Fruit fly (Drosophila melanogaster) whole organism, embryonic: Measurements from ENCODE around the gene Arc42.

Experiments
- Abd-B ChIP-seq: fragments of 200-800 bp; sonication (Bioruptor generic); optimal IDR thresholded peaks from 2 replicates; lab custom pipeline; 2018; ENCODE audit warnings: missing biosample characterization, mild to moderate bottlenecking, missing genetic modification characterization, moderate library complexity
- YL-1 ChIP-seq: fragments of 200-800 bp; sonication (Bioruptor generic); optimal IDR thresholded peaks from 3 replicates; lab custom pipeline; 2017; ENCODE audit warnings: missing biosample characterization, mild to moderate bottlenecking, missing genetic modification characterization
- amos ChIP-seq: fragments of 200-800 bp; sonication (Bioruptor generic); IDR thresholded peaks from 2 replicates; pipeline ENCODE4 v1.3.6; 2022; ENCODE audit warnings: missing biosample characterization, missing genetic modification characterization; ENCODE audit not compliant: partially characterized antibody
- da ChIP-seq: fragments of 200-800 bp; sonication (Bioruptor generic); optimal IDR thresholded peaks from 2 replicates; lab custom pipeline; 2016; ENCODE audit warnings: missing biosample characterization, missing genetic modification characterization
- ewg ChIP-seq: fragments of 200-800 bp; sonication (Bioruptor generic); optimal IDR thresholded peaks from 3 replicates; lab custom pipeline; 2017; ENCODE audit warnings: mild to moderate bottlenecking, missing biosample characterization, missing genetic modification reagents, missing genetic modification characterization
- fru ChIP-seq: fragments of >200 bp; optimal IDR thresholded peaks from 2 replicates; lab custom pipeline; 2017
- her ChIP-seq: fragments of 200-800 bp; sonication (Bioruptor generic); optimal IDR thresholded peaks from 2 replicates; lab custom pipeline; 2016; ENCODE audit warnings: missing biosample characterization, missing genetic modification characterization
- nmo ChIP-seq: fragments of 200-800 bp; sonication (Bioruptor generic); optimal IDR thresholded peaks from 2 replicates; lab custom pipeline; 2018; ENCODE audit warnings: missing biosample characterization, mild to moderate bottlenecking, missing genetic modification characterization, moderate library complexity
- slp2 ChIP-seq: fragments of 200-800 bp; sonication (Bioruptor generic); optimal IDR thresholded peaks from 2 replicates; lab custom pipeline; 2016; ENCODE audit warnings: missing biosample characterization, missing genetic modification characterization
- wek ChIP-seq: fragments of 200-800 bp; sonication (Bioruptor generic); optimal IDR thresholded peaks from 3 replicates; lab custom pipeline; 2018; ENCODE audit warnings: missing biosample characterization, mild to moderate bottlenecking, missing genetic modification characterization, moderate library complexity
- z ChIP-seq: fragments of 200-800 bp; sonication (Bioruptor generic); IDR thresholded peaks from 3 replicates; pipeline ENCODE4 v1.3.6; 2022; ENCODE audit warnings: missing biosample characterization, missing genetic modification characterization

DNA sequence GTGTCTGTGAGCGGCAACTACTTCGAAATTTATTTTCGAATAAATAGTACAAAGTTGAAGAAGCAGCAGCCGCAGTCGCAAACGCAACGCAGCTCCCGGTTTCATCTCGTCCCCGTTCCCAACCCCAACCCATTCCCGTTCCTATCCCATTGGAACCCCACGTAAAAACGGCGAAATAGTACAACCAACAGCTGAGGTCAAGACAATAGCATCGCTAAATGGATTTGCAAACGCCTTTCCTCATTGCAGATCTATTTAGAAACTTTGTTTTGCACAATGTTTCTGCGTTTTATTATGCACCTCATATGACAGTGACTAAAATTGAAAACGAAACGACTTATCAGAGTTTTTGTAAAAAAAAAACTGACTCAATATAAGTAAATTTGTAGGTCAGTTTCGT, 13.8 kb downstream of the Arc42 start:
- no peak for TF ChIP-seq Abd-B (GFP tag; lab: Kevin White, UChicago)
- no peak for TF ChIP-seq nmo (GFP tag; lab: Kevin White, UChicago)
- TF ChIP-seq her (GFP tag; lab: Kevin White, UChicago) = no peak
- no peak for TF ChIP-seq amos
- no peak for TF ChIP-seq slp2 (GFP tag; lab: Kevin White, UChicago)
- no peak for TF ChIP-seq YL-1
- no peak for TF ChIP-seq wek (GFP tag; lab: Kevin White, UChicago)
- no peak for TF ChIP-seq da
- TF ChIP-seq z (GFP tag; lab: Robert Waterston, UW) = no peak
- no peak for TF ChIP-seq fru (lab: Kevin White, UChicago)
- TF ChIP-seq ewg (GFP tag; lab: Kevin White, UChicago) = no peak
